Fruit fly (Drosophila melanogaster) whole organism, pupa: ENCODE data around the gene CG17549.

Experiments used
- CG10348 ChIP-seq: fragments of 200-800 bp; sonication (Bioruptor generic); IDR thresholded peaks from 2 replicates; pipeline ENCODE4 v1.3.6; 2022; ENCODE audit warnings: missing biosample characterization, missing genetic modification characterization
- CG13204 ChIP-seq: fragments of 200-800 bp; sonication (Bioruptor generic); optimal IDR thresholded peaks from 2 replicates; lab custom pipeline; 2018; ENCODE audit warnings: missing biosample characterization, mild to moderate bottlenecking, missing genetic modification characterization, moderate library complexity
- CG15710 ChIP-seq: fragments of 200-800 bp; sonication (Bioruptor generic); optimal IDR thresholded peaks from 2 replicates; lab custom pipeline; 2018; ENCODE audit warnings: missing biosample characterization, mild to moderate bottlenecking, missing genetic modification characterization, moderate library complexity
- CG32121 ChIP-seq: fragments of 200-800 bp; sonication (Bioruptor generic); IDR thresholded peaks from 2 replicates; pipeline ENCODE4 v1.3.6; 2022; ENCODE audit warnings: missing biosample characterization, missing genetic modification characterization
- CG34367 ChIP-seq: fragments of 200-800 bp; sonication (Bioruptor generic); optimal IDR thresholded peaks from 2 replicates; lab custom pipeline; 2018; ENCODE audit warnings: missing biosample characterization, mild to moderate bottlenecking, missing genetic modification characterization
- CG4496 ChIP-seq: fragments of 200-800 bp; sonication (Bioruptor generic); IDR thresholded peaks from 3 replicates; pipeline ENCODE4 v1.3.6; 2022; ENCODE audit warnings: missing biosample characterization, missing genetic modification characterization
- CG8159 ChIP-seq: fragments of 200-800 bp; sonication (Bioruptor generic); optimal IDR thresholded peaks from 3 replicates; lab custom pipeline; 2018; ENCODE audit warnings: missing biosample characterization, mild to moderate bottlenecking, missing genetic modification characterization, moderate library complexity
- CG8301 ChIP-seq: fragments of 200-800 bp; sonication (Bioruptor generic); optimal IDR thresholded peaks from 2 replicates; lab custom pipeline; 2018; ENCODE audit warnings: missing biosample characterization, mild to moderate bottlenecking, missing genetic modification characterization
- D1 ChIP-seq: fragments of 200-800 bp; sonication (Bioruptor generic); optimal IDR thresholded peaks from 2 replicates; lab custom pipeline; 2018; ENCODE audit warnings: missing biosample characterization, mild to moderate bottlenecking, missing genetic modification characterization, moderate library complexity
- EcR ChIP-seq: fragments of 200-800 bp; sonication (Bioruptor generic); optimal IDR thresholded peaks from 3 replicates; lab custom pipeline; 2019; ENCODE audit warnings: missing biosample characterization, missing genetic modification characterization, mild to moderate bottlenecking, moderate library complexity, missing genetic modification reagents
- Ets98B ChIP-seq: fragments of 200-800 bp; sonication (Bioruptor generic); IDR thresholded peaks from 2 replicates; pipeline ENCODE4 v1.3.6; 2022; ENCODE audit warnings: missing biosample characterization, missing genetic modification characterization
- Snoo ChIP-seq: fragments of 200-800 bp; sonication (Bioruptor generic); optimal IDR thresholded peaks from 3 replicates; lab custom pipeline; 2017; ENCODE audit warnings: missing biosample characterization, mild to moderate bottlenecking, missing genetic modification characterization, inconsistent platforms
- gl ChIP-seq: fragments of 200-800 bp; sonication (Bioruptor generic); optimal IDR thresholded peaks from 2 replicates; lab custom pipeline; 2018; ENCODE audit warnings: missing biosample characterization, mild to moderate bottlenecking, missing genetic modification characterization

DNA sequence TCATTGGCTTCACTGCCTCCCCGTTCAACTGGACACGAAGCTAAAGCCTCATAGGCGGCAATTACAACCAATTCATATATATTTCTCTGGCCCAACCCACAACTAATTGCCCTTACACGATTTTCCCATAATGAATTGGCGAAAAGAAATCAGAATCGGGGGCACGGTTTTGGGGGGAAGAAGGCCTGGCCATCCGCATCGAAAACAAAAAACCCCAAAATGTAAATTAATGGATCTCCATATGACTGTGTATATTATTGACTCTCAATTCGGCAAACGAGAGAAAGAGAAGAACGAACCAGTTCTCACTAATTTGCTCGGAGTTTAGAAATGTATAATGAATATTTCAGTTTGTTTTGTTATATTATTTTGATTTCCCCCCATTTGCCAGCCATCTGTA is 909 bp downstream of the CG17549 start:
- TF ChIP-seq CG4496 (GFP tag; lab: Robert Waterston, UW) (no peak), CG13204 (GFP tag; lab: Kevin White, UChicago) (no peak), Snoo (tag; lab: Kevin White, UChicago) (no peak), D1 (tag; lab: Kevin White, UChicago) (no peak), gl (tag; lab: Kevin White, UChicago) (no peak), Ets98B (GFP tag; lab: Robert Waterston, UW) (no peak), CG8159 (no peak), CG32121 (GFP tag; lab: Robert Waterston, UW) (no peak), CG15710 (tag; lab: Kevin White, UChicago) (no peak), CG10348 (GFP tag; lab: Robert Waterston, UW) (no peak), CG34367 (tag; lab: Kevin White, UChicago) (no peak), CG8301 (tag; lab: Kevin White, UChicago) (no peak), EcR (GFP tag; lab: Kevin White, UChicago) (peak; percentile 25)
